Fruit fly (Drosophila melanogaster) whole organism, embryonic: ENCODE data around the gene CG1910.

Experiments used
- Ada2b ChIP-seq: fragments of 200-800 bp; sonication (Bioruptor generic); IDR thresholded peaks from 2 replicates; pipeline ENCODE4 v1.3.6; 2022; ENCODE audit warnings: missing biosample characterization, missing genetic modification characterization
- Bgb ChIP-seq: fragments of 200-800 bp; sonication (Bioruptor generic); IDR thresholded peaks from 2 replicates; pipeline ENCODE4 v1.3.6; 2022; ENCODE audit warnings: missing biosample characterization, missing genetic modification characterization; ENCODE audit not compliant: partially characterized antibody
- CG1024 ChIP-seq: fragments of 200-800 bp; sonication (Bioruptor generic); IDR thresholded peaks from 2 replicates; pipeline ENCODE4 v1.3.6; 2022; ENCODE audit warnings: missing biosample characterization, missing genetic modification characterization
- CG10267 ChIP-seq: fragments of 200-800 bp; sonication (Bioruptor generic); optimal IDR thresholded peaks from 2 replicates; lab custom pipeline; 2018; ENCODE audit warnings: missing biosample characterization, mild to moderate bottlenecking, missing genetic modification characterization, moderate library complexity
- CG14667 ChIP-seq: fragments of 200-800 bp; sonication (Bioruptor generic); IDR thresholded peaks from 2 replicates; pipeline ENCODE4 v1.3.6; 2022; ENCODE audit warnings: missing biosample characterization, missing genetic modification characterization
- CG17361 ChIP-seq: fragments of 200-800 bp; sonication (Bioruptor generic); IDR thresholded peaks from 3 replicates; pipeline ENCODE4 v1.3.6; 2022; ENCODE audit warnings: missing biosample characterization, missing genetic modification characterization
- CG17385 ChIP-seq: fragments of 200-800 bp; sonication (Bioruptor generic); optimal IDR thresholded peaks from 3 replicates; lab custom pipeline; 2018; ENCODE audit warnings: missing biosample characterization, mild to moderate bottlenecking, missing genetic modification characterization
- CG1832 ChIP-seq: fragments of 200-800 bp; sonication (Bioruptor generic); optimal IDR thresholded peaks from 2 replicates; lab custom pipeline; 2017; ENCODE audit warnings: missing biosample characterization, mild to moderate bottlenecking, missing genetic modification characterization, inconsistent platforms
- CG18476 ChIP-seq: fragments of 200-800 bp; sonication (Bioruptor generic); optimal IDR thresholded peaks from 2 replicates; lab custom pipeline; 2016; ENCODE audit warnings: missing biosample characterization, mild to moderate bottlenecking, missing genetic modification characterization
- CG18619 ChIP-seq: fragments of 200-800 bp; sonication (Bioruptor generic); optimal IDR thresholded peaks from 3 replicates; lab custom pipeline; 2017; ENCODE audit warnings: missing biosample characterization, mild to moderate bottlenecking, missing genetic modification characterization
- CG31441 ChIP-seq: fragments of 200-800 bp; sonication (Bioruptor generic); IDR thresholded peaks from 2 replicates; pipeline ENCODE4 v1.3.6; 2022; ENCODE audit warnings: missing biosample characterization, missing genetic modification characterization
- CG34224 ChIP-seq: fragments of 200-800 bp; sonication (Bioruptor generic); IDR thresholded peaks from 3 replicates; pipeline ENCODE4 v1.3.6; 2022; ENCODE audit warnings: missing biosample characterization, missing genetic modification characterization; ENCODE audit not compliant: partially characterized antibody
- CG34376 ChIP-seq: fragments of 200-800 bp; sonication (Bioruptor generic); optimal IDR thresholded peaks from 2 replicates; lab custom pipeline; 2018; ENCODE audit warnings: missing biosample characterization, mild to moderate bottlenecking, missing genetic modification characterization
- CG4282 ChIP-seq: fragments of 200-800 bp; sonication (Bioruptor generic); optimal IDR thresholded peaks from 2 replicates; lab custom pipeline; 2016; ENCODE audit warnings: missing biosample characterization, missing genetic modification characterization
- CG4360 ChIP-seq: fragments of 200-800 bp; sonication (Bioruptor generic); IDR thresholded peaks from 2 replicates; pipeline ENCODE4 v1.3.6; 2022; ENCODE audit warnings: missing biosample characterization, missing genetic modification characterization
- CG4404 ChIP-seq: fragments of 200-800 bp; sonication (Bioruptor generic); IDR thresholded peaks from 2 replicates; pipeline ENCODE4 v1.3.6; 2022; ENCODE audit warnings: missing biosample characterization, missing genetic modification characterization
- CG6791 ChIP-seq: fragments of 200-800 bp; sonication (Bioruptor generic); IDR thresholded peaks from 3 replicates; pipeline ENCODE4 v1.3.6; 2022; ENCODE audit warnings: missing biosample characterization, missing genetic modification characterization; ENCODE audit not compliant: partially characterized antibody
- CG8944 ChIP-seq: fragments of 200-800 bp; sonication (Bioruptor generic); optimal IDR thresholded peaks from 3 replicates; lab custom pipeline; 2016; ENCODE audit warnings: missing biosample characterization, missing genetic modification characterization
- D19B ChIP-seq: fragments of 200-800 bp; sonication (Bioruptor generic); optimal IDR thresholded peaks from 2 replicates; lab custom pipeline; 2017; ENCODE audit warnings: missing biosample characterization, mild to moderate bottlenecking, missing genetic modification characterization
- Doc3 ChIP-seq: fragments of 200-800 bp; sonication (Bioruptor generic); IDR thresholded peaks from 3 replicates; pipeline ENCODE4 v1.3.6; 2022; ENCODE audit warnings: missing biosample characterization, missing genetic modification characterization; ENCODE audit not compliant: partially characterized antibody
- Hmx ChIP-seq: fragments of 200-800 bp; sonication (Bioruptor generic); optimal IDR thresholded peaks from 2 replicates; lab custom pipeline; 2016; ENCODE audit warnings: missing biosample characterization, missing genetic modification characterization
- Hr3 ChIP-seq: fragments of 200-800 bp; sonication (Bioruptor generic); optimal IDR thresholded peaks from 3 replicates; lab custom pipeline; 2016; ENCODE audit warnings: missing biosample characterization, missing genetic modification characterization
- Hr78 ChIP-seq, 2 experiments: fragments of 200-800 bp in 1 of 2; fragments of >200 bp in 1 of 2; sonication (Bioruptor generic) in 1 of 2; optimal IDR thresholded peaks; 2 replicates each; lab custom pipeline; 2017 to 2019; ENCODE audit warnings: missing biosample characterization in 2 of 2, missing genetic modification characterization in 2 of 2, mild to moderate bottlenecking in 1 of 2, moderate library complexity in 1 of 2
- Med ChIP-seq: fragments of 200-800 bp; sonication (Bioruptor generic); peaks from one replicate; lab custom pipeline; 2016; ENCODE audit warnings: missing biosample characterization, missing genetic modification characterization, mild to moderate bottlenecking, inconsistent platforms, moderate library complexity
- Nf-YC ChIP-seq: fragments of 200-800 bp; optimal IDR thresholded peaks from 3 replicates; lab custom pipeline; 2019; ENCODE audit warnings: missing biosample characterization, mild to moderate bottlenecking, missing genetic modification characterization, moderate library complexity
- Sox102F ChIP-seq: fragments of 200-800 bp; sonication (Bioruptor generic); optimal IDR thresholded peaks from 2 replicates; lab custom pipeline; 2018; ENCODE audit warnings: missing biosample characterization, mild to moderate bottlenecking, missing genetic modification characterization, moderate library complexity
- YL-1 ChIP-seq: fragments of 200-800 bp; sonication (Bioruptor generic); optimal IDR thresholded peaks from 3 replicates; lab custom pipeline; 2017; ENCODE audit warnings: missing biosample characterization, mild to moderate bottlenecking, missing genetic modification characterization
- bbx ChIP-seq: fragments of 200-800 bp; sonication (Bioruptor generic); IDR thresholded peaks from 2 replicates; pipeline ENCODE4 v1.3.6; 2022; ENCODE audit warnings: missing biosample characterization, missing genetic modification characterization; ENCODE audit not compliant: partially characterized antibody
- br ChIP-seq: fragments of >200 bp; optimal IDR thresholded peaks from 2 replicates; lab custom pipeline; 2017
- cad ChIP-seq: fragments of >200 bp; optimal IDR thresholded peaks from 2 replicates; lab custom pipeline; 2017; ENCODE audit warnings: missing biosample characterization, missing genetic modification characterization
- chinmo ChIP-seq: fragments of 200-800 bp; sonication (Bioruptor generic); IDR thresholded peaks from 4 replicates; pipeline ENCODE4 v1.3.6; 2022; ENCODE audit warnings: missing biosample characterization, missing genetic modification characterization; ENCODE audit not compliant: partially characterized antibody
- chm ChIP-seq: fragments of 200-800 bp; sonication (Bioruptor generic); IDR thresholded peaks from 2 replicates; pipeline ENCODE4 v1.3.6; 2022; ENCODE audit warnings: missing biosample characterization, missing genetic modification characterization
- crol ChIP-seq: fragments of 200-800 bp; sonication (Bioruptor generic); IDR thresholded peaks from 2 replicates; pipeline ENCODE4 v1.3.6; 2022; ENCODE audit warnings: missing biosample characterization, missing genetic modification characterization
- ewg ChIP-seq: fragments of 200-800 bp; sonication (Bioruptor generic); optimal IDR thresholded peaks from 3 replicates; lab custom pipeline; 2017; ENCODE audit warnings: mild to moderate bottlenecking, missing biosample characterization, missing genetic modification reagents, missing genetic modification characterization
- gro ChIP-seq: fragments of 200-800 bp; sonication (Bioruptor generic); optimal IDR thresholded peaks from 2 replicates; lab custom pipeline; 2016; ENCODE audit warnings: missing biosample characterization, missing genetic modification characterization
- gsb ChIP-seq: fragments of 200-800 bp; sonication (Bioruptor generic); IDR thresholded peaks from 2 replicates; pipeline ENCODE4 v1.3.6; 2022; ENCODE audit warnings: missing biosample characterization, missing genetic modification characterization
- hbn ChIP-seq: fragments of 200-800 bp; sonication (Bioruptor generic); IDR thresholded peaks from 2 replicates; pipeline ENCODE4 v1.3.6; 2022; ENCODE audit warnings: missing biosample characterization, missing genetic modification characterization; ENCODE audit not compliant: partially characterized antibody
- kah ChIP-seq: fragments of 200-800 bp; sonication (Bioruptor generic); optimal IDR thresholded peaks from 2 replicates; lab custom pipeline; 2018; ENCODE audit warnings: missing biosample characterization, mild to moderate bottlenecking, missing genetic modification characterization
- klu ChIP-seq: fragments of 200-800 bp; sonication (Bioruptor generic); IDR thresholded peaks from 2 replicates; pipeline ENCODE4 v1.3.6; 2022; ENCODE audit warnings: missing biosample characterization, missing genetic modification characterization
- kni ChIP-seq: fragments of 200-800 bp; sonication (Bioruptor generic); optimal IDR thresholded peaks from 3 replicates; lab custom pipeline; 2017; ENCODE audit warnings: mild to moderate bottlenecking, missing biosample characterization, missing genetic modification reagents, missing genetic modification characterization
- lov ChIP-seq, 2 experiments: fragments of 200-800 bp in 1 of 2; fragments of >200 bp in 1 of 2; sonication (Bioruptor generic) in 1 of 2; IDR thresholded peaks in 1 of 2; optimal IDR thresholded peaks in 1 of 2; 2 replicates in 1 of 2; 3 replicates in 1 of 2; pipeline versions ENCODE4 v1.3.6 to Lab custom; 2017 to 2022; ENCODE audit warnings: missing biosample characterization in 1 of 2, missing genetic modification characterization in 1 of 2
- nom ChIP-seq: fragments of 200-800 bp; sonication (Bioruptor generic); optimal IDR thresholded peaks from 2 replicates; lab custom pipeline; 2017; ENCODE audit warnings: missing biosample characterization, missing genetic modification characterization, mild to moderate bottlenecking, moderate library complexity, missing genetic modification reagents
- peb ChIP-seq: fragments of 200-800 bp; sonication (Bioruptor generic); IDR thresholded peaks from 2 replicates; pipeline ENCODE4 v1.3.6; 2022; ENCODE audit warnings: missing biosample characterization, missing genetic modification characterization
- pzg ChIP-seq: fragments of 200-800 bp; sonication (Bioruptor generic); optimal IDR thresholded peaks from 3 replicates; lab custom pipeline; 2018; ENCODE audit warnings: missing biosample characterization, mild to moderate bottlenecking, missing genetic modification characterization, moderate library complexity
- sd ChIP-seq: fragments of 200-800 bp; sonication (Bioruptor generic); optimal IDR thresholded peaks from 3 replicates; lab custom pipeline; 2018; ENCODE audit warnings: missing biosample characterization, mild to moderate bottlenecking, missing genetic modification characterization, moderate library complexity
- toy ChIP-seq: fragments of 200-800 bp; sonication (Bioruptor generic); IDR thresholded peaks from 2 replicates; pipeline ENCODE4 v1.3.6; 2022; ENCODE audit warnings: missing biosample characterization, missing genetic modification characterization
- unc-4 ChIP-seq: fragments of 200-800 bp; sonication (Bioruptor generic); IDR thresholded peaks from 2 replicates; pipeline ENCODE4 v1.3.6; 2022; ENCODE audit warnings: missing biosample characterization, missing genetic modification characterization; ENCODE audit not compliant: partially characterized antibody
- zen ChIP-seq: fragments of 200-800 bp; sonication (Bioruptor generic); optimal IDR thresholded peaks from 3 replicates; lab custom pipeline; 2018; ENCODE audit warnings: missing biosample characterization, mild to moderate bottlenecking, missing genetic modification characterization, moderate library complexity

The CG1910 gene

dm6 chr3R:31713306-31714123, 33.9 kb upstream of the CG1910 start, which contains the start of gene ttk (continued):
- TF ChIP-seq Hr3, result no peak
- no peak for TF ChIP-seq Nf-YC (tag; lab: Kevin White, UChicago)
- TF ChIP-seq gro (GFP tag; lab: Kevin White, UChicago), result no peak
- 0 out of 2 replicates have a peak, but pooled peaks have one; percentile 54 for TF ChIP-seq CG4360
- TF ChIP-seq CG31441 (GFP tag; lab: Robert Waterston, UW), result no peak
- peak; percentile 8 for TF ChIP-seq kah (GFP tag; lab: Kevin White, UChicago)
- no peak for TF ChIP-seq zen (tag; lab: Kevin White, UChicago)
- peak; percentile 94 for TF ChIP-seq kni (GFP tag; lab: Kevin White, UChicago)
- no peak for TF ChIP-seq toy (GFP tag; lab: Robert Waterston, UW)
- TF ChIP-seq br (lab: Kevin White, UChicago), result no peak
- no peak for TF ChIP-seq lov (optimal IDR thresholded peaks at IDR 0.05; lab: Kevin White, UChicago)
- no peak for TF ChIP-seq lov (GFP tag; IDR thresholded peaks at IDR 0.05; lab: Robert Waterston, UW)
- TF ChIP-seq peb, result no peak
- TF ChIP-seq hbn (GFP tag; lab: Robert Waterston, UW), result peak; percentile 41
- peak; percentile 96 for TF ChIP-seq crol (GFP tag; lab: Robert Waterston, UW)
- TF ChIP-seq CG1024 (GFP tag; lab: Robert Waterston, UW), result no peak
- peak; percentile 44 for TF ChIP-seq unc-4 (GFP tag; lab: Robert Waterston, UW)
- no peak for TF ChIP-seq CG10267
- TF ChIP-seq CG34224 (GFP tag; lab: Robert Waterston, UW), result peak; percentile 46; the same call in 1 of the 3 replicates
- TF ChIP-seq CG17385 (GFP tag; lab: Kevin White, UChicago), result peak; percentile 90
- TF ChIP-seq cad (GFP tag; lab: Kevin White, UChicago), result no peak
- TF ChIP-seq chinmo (GFP tag; lab: Robert Waterston, UW), result peak; percentile 74; the same call in 2 of the 4 replicates
- peak; percentile 53 for TF ChIP-seq CG1832
- TF ChIP-seq chm (GFP tag; lab: Robert Waterston, UW), result 0 out of 2 replicates have a peak, but pooled peaks have one; percentile 50
- TF ChIP-seq nom (GFP tag; lab: Kevin White, UChicago), result peak; percentile 68
- TF ChIP-seq CG18476 (GFP tag; lab: Kevin White, UChicago), result no peak
- no peak for TF ChIP-seq klu
- TF ChIP-seq pzg (GFP tag; lab: Kevin White, UChicago), result no peak
- TF ChIP-seq Bgb (GFP tag; lab: Robert Waterston, UW), result no peak
- TF ChIP-seq Doc3 (GFP tag; lab: Robert Waterston, UW), result no peak; the same call in 1 of the 3 replicates
- no peak for TF ChIP-seq CG4404 (GFP tag; lab: Robert Waterston, UW)
- no peak for TF ChIP-seq gsb (GFP tag; lab: Robert Waterston, UW)
- no peak for TF ChIP-seq D19B
- TF ChIP-seq CG4282 (GFP tag; lab: Kevin White, UChicago), result no peak
- TF ChIP-seq CG18619 (GFP tag; lab: Kevin White, UChicago), result no peak
- TF ChIP-seq Hmx (GFP tag; lab: Kevin White, UChicago), result no peak
- no peak for TF ChIP-seq CG34376
- no peak for TF ChIP-seq CG14667 (GFP tag; lab: Robert Waterston, UW)
- 0 out of 2 replicates have a peak, but pooled peaks have one; percentile 22 for TF ChIP-seq bbx (GFP tag; lab: Robert Waterston, UW)
- TF ChIP-seq Med (GFP tag; lab: Kevin White, UChicago), result peak; percentile 72
- peak; percentile 81 for TF ChIP-seq sd (tag; lab: Kevin White, UChicago)
- no peak for TF ChIP-seq CG17361 (GFP tag; lab: Robert Waterston, UW)
- TF ChIP-seq YL-1 (GFP tag; lab: Kevin White, UChicago), result no peak
- TF ChIP-seq ewg (GFP tag; lab: Kevin White, UChicago), result no peak
- no peak for TF ChIP-seq Sox102F (GFP tag; lab: Kevin White, UChicago)
- no peak for TF ChIP-seq Ada2b (GFP tag; lab: Robert Waterston, UW)
- no peak for TF ChIP-seq CG6791 (GFP tag; lab: Robert Waterston, UW)
- no peak for TF ChIP-seq CG8944 (GFP tag; lab: Kevin White, UChicago)
- peak in 1 of 2 experiments; percentile 97 for TF ChIP-seq Hr78 (GFP tag; optimal IDR thresholded peaks at IDR 0.05; lab: Kevin White, UChicago)
